Worm (Caenorhabditis elegans) whole organism, L2 larva: ENCODE measurements around the gene ubc-9.

Experiments
- C34F6.9 ChIP-seq: fragments of 150-350 bp; optimal IDR thresholded peaks from 2 replicates; lab custom pipeline; 2014; ENCODE audit warnings: missing biosample characterization, missing genetic modification characterization
- F13H6.1 ChIP-seq: sonication (generic microtip); optimal IDR thresholded peaks from 2 replicates; lab custom pipeline; 2016; ENCODE audit warnings: missing genetic modification characterization, missing compliant biosample characterization
- R02D3.7 ChIP-seq: fragments of 150-350 bp; optimal IDR thresholded peaks from 2 replicates; lab custom pipeline; 2014; ENCODE audit warnings: missing biosample characterization, missing genetic modification characterization
- Y55F3AM.14 ChIP-seq: fragments of 200-800 bp; sonication (Bioruptor generic); optimal IDR thresholded peaks from 2 replicates; lab custom pipeline; 2018; ENCODE audit warnings: mild to moderate bottlenecking, missing genetic modification characterization, missing compliant biosample characterization
- ZK546.5 ChIP-seq: sonication (generic microtip); optimal IDR thresholded peaks from 2 replicates; lab custom pipeline; 2017; ENCODE audit warnings: missing biosample characterization, missing genetic modification characterization
- blmp-1 ChIP-seq: sonication (generic microtip); optimal IDR thresholded peaks from 2 replicates; lab custom pipeline; 2017; ENCODE audit warnings: missing genetic modification characterization, mild to moderate bottlenecking, missing compliant biosample characterization, antibody characterized with exemption, moderate library complexity; ENCODE audit not compliant: insufficient read depth
- ceh-16 ChIP-seq: fragments of 150-350 bp; optimal IDR thresholded peaks from 2 replicates; lab custom pipeline; 2014; ENCODE audit warnings: missing biosample characterization, missing genetic modification characterization
- ceh-82 ChIP-seq: fragments of 150-350 bp; optimal IDR thresholded peaks from 2 replicates; lab custom pipeline; 2014; ENCODE audit warnings: missing biosample characterization, missing genetic modification characterization
- crh-2 ChIP-seq: sonication (generic microtip); optimal IDR thresholded peaks from 2 replicates; lab custom pipeline; 2017; ENCODE audit warnings: missing biosample characterization, missing genetic modification characterization
- dmd-4 ChIP-seq: sonication (generic microtip); optimal IDR thresholded peaks from 2 replicates; lab custom pipeline; 2017; ENCODE audit warnings: missing biosample characterization, missing genetic modification characterization
- egl-27 ChIP-seq: sonication (generic microtip); optimal IDR thresholded peaks from 3 replicates; lab custom pipeline; 2017; ENCODE audit warnings: missing biosample characterization, missing genetic modification reagents, missing genetic modification characterization
- elt-1 ChIP-seq: fragments of 150-350 bp; optimal IDR thresholded peaks from 2 replicates; lab custom pipeline; 2014; ENCODE audit warnings: missing biosample characterization, missing genetic modification characterization
- elt-3 ChIP-seq: sonication (generic microtip); optimal IDR thresholded peaks from 2 replicates; lab custom pipeline; 2017; ENCODE audit warnings: missing biosample characterization, missing genetic modification characterization
- fos-1 ChIP-seq: fragments of 150-350 bp; optimal IDR thresholded peaks from 2 replicates; lab custom pipeline; 2014; ENCODE audit warnings: missing biosample characterization, missing genetic modification characterization
- lin-11 ChIP-seq: fragments of 150-350 bp; sonication (generic microtip); optimal IDR thresholded peaks from 2 replicates; lab custom pipeline; 2014; ENCODE audit warnings: missing biosample characterization, missing genetic modification characterization, inconsistent platforms, mixed read lengths
- lin-13 ChIP-seq: fragments of 150-350 bp; optimal IDR thresholded peaks from 2 replicates; lab custom pipeline; 2014; ENCODE audit warnings: missing biosample characterization, missing genetic modification reagents, missing genetic modification characterization
- lin-39 ChIP-seq: fragments of 150-350 bp; optimal IDR thresholded peaks from 2 replicates; lab custom pipeline; 2014; ENCODE audit warnings: missing biosample characterization, missing genetic modification reagents, missing genetic modification characterization
- lsy-2 ChIP-seq, 2 experiments: fragments of 150-350 bp in 1 of 2; sonication (generic microtip) in 1 of 2; optimal IDR thresholded peaks; 2 replicates each; lab custom pipeline; 2014 to 2017; ENCODE audit warnings: missing biosample characterization in 2 of 2, missing genetic modification characterization in 2 of 2
- mab-5 ChIP-seq: fragments of 150-350 bp; optimal IDR thresholded peaks from 2 replicates; lab custom pipeline; 2014; ENCODE audit warnings: missing biosample characterization, missing genetic modification characterization
- mdl-1 ChIP-seq, 2 experiments: fragments of 150-350 bp in 1 of 2; sonication (generic microtip) in 1 of 2; optimal IDR thresholded peaks; 2 replicates each; lab custom pipeline; 2017; ENCODE audit warnings: missing biosample characterization in 2 of 2, missing genetic modification characterization in 2 of 2
- nhr-11 ChIP-seq: fragments of 150-350 bp; optimal IDR thresholded peaks from 2 replicates; lab custom pipeline; 2014; ENCODE audit warnings: missing biosample characterization, missing genetic modification characterization
- nhr-12 ChIP-seq: fragments of 150-350 bp; optimal IDR thresholded peaks from 2 replicates; lab custom pipeline; 2014; ENCODE audit warnings: missing biosample characterization, missing genetic modification characterization
- nhr-129 ChIP-seq: fragments of 150-350 bp; optimal IDR thresholded peaks from 2 replicates; lab custom pipeline; 2014; ENCODE audit warnings: missing biosample characterization, missing genetic modification characterization
- nhr-23 ChIP-seq: fragments of 150-350 bp; optimal IDR thresholded peaks from 2 replicates; lab custom pipeline; 2014; ENCODE audit warnings: missing biosample characterization, missing genetic modification reagents, missing genetic modification characterization
- nhr-25 ChIP-seq: fragments of 150-350 bp; sonication (generic microtip); optimal IDR thresholded peaks from 3 replicates; lab custom pipeline; 2014; ENCODE audit warnings: missing biosample characterization, missing genetic modification characterization
- nhr-6 ChIP-seq: fragments of 150-350 bp; optimal IDR thresholded peaks from 2 replicates; lab custom pipeline; 2014; ENCODE audit warnings: missing biosample characterization, missing genetic modification characterization
- peb-1 ChIP-seq: fragments of 150-350 bp; optimal IDR thresholded peaks from 2 replicates; lab custom pipeline; 2014; ENCODE audit warnings: missing biosample characterization, missing genetic modification characterization
- sem-4 ChIP-seq: fragments of 150-350 bp; optimal IDR thresholded peaks from 2 replicates; lab custom pipeline; 2014; ENCODE audit warnings: missing biosample characterization, missing genetic modification reagents, missing genetic modification characterization
- skn-1 ChIP-seq: sonication (generic microtip); optimal IDR thresholded peaks from 2 replicates; lab custom pipeline; 2017; ENCODE audit warnings: missing biosample characterization, missing genetic modification characterization
- sma-9 ChIP-seq, 2 experiments: fragments of 150-350 bp in 1 of 2; sonication (generic microtip) in 1 of 2; optimal IDR thresholded peaks; 2 replicates each; lab custom pipeline; 2014 to 2016; ENCODE audit warnings: missing genetic modification characterization in 2 of 2, mild to moderate bottlenecking in 1 of 2, missing biosample characterization in 1 of 2, missing compliant biosample characterization in 1 of 2, missing genetic modification reagents in 1 of 2, moderate library complexity in 1 of 2
- snpc-4 ChIP-seq: fragments of 150-350 bp; optimal IDR thresholded peaks from 2 replicates; lab custom pipeline; 2014; ENCODE audit warnings: missing biosample characterization, missing genetic modification characterization
- unc-39 ChIP-seq: fragments of 150-350 bp; optimal IDR thresholded peaks from 2 replicates; lab custom pipeline; 2014; ENCODE audit warnings: missing biosample characterization, missing genetic modification characterization
- unc-55 ChIP-seq: fragments of 150-350 bp; sonication (generic microtip); optimal IDR thresholded peaks from 3 replicates; lab custom pipeline; 2014; ENCODE audit warnings: missing biosample characterization, missing genetic modification reagents, missing genetic modification characterization
- unc-62 ChIP-seq: fragments of 150-350 bp; optimal IDR thresholded peaks from 2 replicates; lab custom pipeline; 2014; ENCODE audit warnings: missing biosample characterization, missing genetic modification reagents, missing genetic modification characterization
- zag-1 ChIP-seq: fragments of 150-350 bp; optimal IDR thresholded peaks from 2 replicates; lab custom pipeline; 2014; ENCODE audit warnings: missing biosample characterization, missing genetic modification characterization
- ztf-1 ChIP-seq: fragments of 200-800 bp; sonication (Bioruptor generic); conservative IDR thresholded peaks from 2 replicates; pipeline ENCODE4 v1.3.6; 2022; ENCODE audit warnings: missing genetic modification characterization, missing compliant biosample characterization
- ztf-11 ChIP-seq: sonication (generic microtip); optimal IDR thresholded peaks from 2 replicates; lab custom pipeline; 2017; ENCODE audit warnings: missing biosample characterization, missing genetic modification characterization
- ztf-4 ChIP-seq: fragments of 150-350 bp; optimal IDR thresholded peaks from 2 replicates; lab custom pipeline; 2014; ENCODE audit warnings: missing biosample characterization, missing genetic modification characterization

ubc-9 gene

DNA sequence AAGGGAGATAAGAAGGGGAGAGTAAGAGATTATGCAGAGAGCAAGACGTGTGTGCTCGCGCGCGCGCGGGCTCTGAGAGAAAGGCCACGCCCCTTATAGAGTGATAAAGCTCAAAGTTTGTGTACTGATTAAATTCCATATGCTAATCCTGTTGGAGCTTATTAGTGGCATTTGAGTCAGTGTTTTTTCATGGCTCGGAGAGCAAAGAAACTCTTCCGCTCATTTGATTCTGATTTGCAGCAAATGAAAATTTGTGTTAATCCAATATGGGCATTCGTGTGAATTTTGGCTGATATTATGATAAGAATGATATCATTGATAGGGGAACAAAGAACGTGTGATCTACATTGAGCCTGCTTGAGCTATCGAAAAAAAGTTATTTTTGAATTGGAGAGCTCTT is 37.3 kb upstream of the ubc-9 start:
- TF ChIP-seq lin-11: peak; percentile 24
- TF ChIP-seq Y55F3AM.14: no peak
- no peak for TF ChIP-seq unc-62
- no peak for TF ChIP-seq R02D3.7 (tag; lab: Kevin White, UChicago)

- TF ChIP-seq peb-1 (tag; lab: Kevin White, UChicago) (no peak), mab-5 (tag; lab: Kevin White, UChicago) (no peak), elt-3 (tag; lab: Kevin White, UChicago) (no peak), mdl-1 (tag; optimal IDR thresholded peaks at IDR 0.05; lab: Kevin White, UChicago) (no peak), dmd-4 (tag; lab: Kevin White, UChicago) (no peak), C34F6.9 (tag; lab: Kevin White, UChicago) (no peak)
Observed at ce11 chrIV:4623852-4624251, 27.0 kb upstream of the ubc-9 start.

ce11 chrIV:4633393-4633792 is 17.5 kb upstream of the ubc-9 start, which contains the start of gene R105.1:
Gene R105.1, plus strand, starts transcription at chrIV:4633693.
- TF ChIP-seq ztf-11: no peak
- TF ChIP-seq ZK546.5 (tag; lab: Kevin White, UChicago): no peak
- no peak for TF ChIP-seq unc-62
- no peak for TF ChIP-seq sem-4
- TF ChIP-seq, all 48 proteins: peak for 0

ce11 chrIV:4636001-4636400 is 14.8 kb upstream of the ubc-9 start, which contains the start of gene R105.5:
Gene R105.5, plus strand, starts transcription at chrIV:4636301.
- TF ChIP-seq nhr-129 (tag; lab: Kevin White, UChicago) (no peak), blmp-1 (tag; lab: Kevin White, UChicago) (no peak), nhr-6 (tag; lab: Kevin White, UChicago) (no peak), nhr-11 (no peak), nhr-12 (no peak), lin-39 (no peak), zag-1 (tag; lab: Kevin White, UChicago) (no peak), ztf-1 (no peak), nhr-25 (tag; lab: Kevin White, UChicago) (no peak), peb-1 (tag; lab: Kevin White, UChicago) (no peak), mdl-1 (tag; optimal IDR thresholded peaks at IDR 0.05; lab: Kevin White, UChicago) (no peak), ceh-82 (no peak), sma-9 (GFP tag; optimal IDR thresholded peaks at IDR 0.05; lab: Kevin White, UChicago) (no peak), sma-9 (tag; optimal IDR thresholded peaks at IDR 0.05; lab: Kevin White, UChicago) (no peak), unc-39 (tag; lab: Kevin White, UChicago) (no peak), lin-13 (GFP tag; lab: Kevin White, UChicago) (no peak), egl-27 (tag; lab: Kevin White, UChicago) (no peak), F13H6.1 (tag; lab: Kevin White, UChicago) (no peak), fos-1 (tag; lab: Kevin White, UChicago) (no peak), snpc-4 (tag; lab: Kevin White, UChicago) (no peak)
- TF ChIP-seq, all 48 proteins: peak for 0

ce11 chrIV:4637840-4638239 is 13.0 kb upstream of the ubc-9 start, which contains the start of gene F19C7.8:
Gene F19C7.8, minus strand, starts transcription at chrIV:4638095.
- TF ChIP-seq F13H6.1 (tag; lab: Kevin White, UChicago) (peak; percentile 36), sma-9 (GFP tag; optimal IDR thresholded peaks at IDR 0.05; lab: Kevin White, UChicago) (peak; percentile 52), sma-9 (tag; optimal IDR thresholded peaks at IDR 0.05; lab: Kevin White, UChicago) (no peak), ztf-4 (tag; lab: Kevin White, UChicago) (no peak), nhr-6 (tag; lab: Kevin White, UChicago) (no peak), crh-2 (tag; lab: Kevin White, UChicago) (no peak)

DNA sequence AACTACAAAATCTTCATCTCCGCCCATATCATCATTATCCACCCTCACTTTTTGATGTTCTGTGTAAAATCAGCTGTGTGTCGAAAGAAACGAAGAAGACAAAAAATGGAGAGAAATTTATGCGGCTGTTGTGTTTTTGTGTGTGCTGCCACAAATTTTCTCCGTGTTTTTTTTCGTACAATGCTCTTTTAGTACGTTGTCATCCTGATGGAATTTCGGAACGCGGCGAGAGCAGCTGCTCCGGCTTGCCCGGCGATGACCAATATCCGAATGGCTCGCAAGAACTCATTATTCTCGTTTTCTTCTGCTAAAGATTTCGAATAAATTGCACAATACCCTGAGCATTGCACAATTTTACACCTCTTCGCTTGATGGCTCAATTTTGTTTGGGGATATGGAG is 11.5 kb upstream of the ubc-9 start:
- TF ChIP-seq elt-3 (tag; lab: Kevin White, UChicago) (no peak), ceh-16 (tag; lab: Kevin White, UChicago) (no peak), Y55F3AM.14 (no peak), lsy-2 (tag; optimal IDR thresholded peaks at IDR 0.05; lab: Kevin White, UChicago) (no peak), elt-1 (no peak), lin-11 (no peak), lin-13 (GFP tag; lab: Kevin White, UChicago) (no peak), F13H6.1 (tag; lab: Kevin White, UChicago) (no peak), mab-5 (tag; lab: Kevin White, UChicago) (no peak), ceh-82 (no peak), skn-1 (tag; lab: Kevin White, UChicago) (no peak), egl-27 (tag; lab: Kevin White, UChicago) (no peak), ztf-11 (no peak), nhr-129 (tag; lab: Kevin White, UChicago) (no peak), nhr-23 (tag; lab: Kevin White, UChicago) (no peak), lin-39 (no peak), unc-39 (tag; lab: Kevin White, UChicago) (no peak), unc-55 (GFP tag; lab: Kevin White, UChicago) (no peak)
